Worm (Caenorhabditis elegans) whole organism, early embryonic: Measurements from ENCODE around the gene Y77E11A.23.

Source experiments
- aly-1 ChIP-seq: sonication (generic microtip); optimal IDR thresholded peaks from 2 replicates; lab custom pipeline; 2016; ENCODE audit warnings: missing genetic modification characterization, missing compliant biosample characterization
- ama-1 ChIP-seq: fragments of 150-350 bp; optimal IDR thresholded peaks from 2 replicates; lab custom pipeline; 2014
- ets-7 ChIP-seq: sonication (generic microtip); optimal IDR thresholded peaks from 2 replicates; lab custom pipeline; 2016; ENCODE audit warnings: missing genotype, missing genetic modification characterization, missing compliant biosample characterization
- flt-1 ChIP-seq: fragments of 200-800 bp; sonication (Bioruptor generic); IDR thresholded peaks from 2 replicates; pipeline ENCODE4 v1.3.6; 2022; ENCODE audit warnings: missing genetic modification characterization, missing compliant biosample characterization
- hmbx-1 ChIP-seq: sonication (generic microtip); optimal IDR thresholded peaks from 2 replicates; lab custom pipeline; 2016; ENCODE audit warnings: mild to moderate bottlenecking, missing genetic modification characterization, missing compliant biosample characterization
- hmg-4 ChIP-seq: fragments of 200-800 bp; sonication (Bioruptor generic); optimal IDR thresholded peaks from 2 replicates; lab custom pipeline; 2018; ENCODE audit warnings: mild to moderate bottlenecking, missing genetic modification characterization, missing compliant biosample characterization
- hnd-1 ChIP-seq: sonication (generic microtip); optimal IDR thresholded peaks from 2 replicates; lab custom pipeline; 2016; ENCODE audit warnings: missing genetic modification characterization, missing compliant biosample characterization
- sea-1 ChIP-seq: fragments of 200-800 bp; sonication (Bioruptor generic); conservative IDR thresholded peaks from 2 replicates; pipeline ENCODE4 v1.3.6; 2022; ENCODE audit warnings: missing genetic modification characterization, missing compliant biosample characterization
- tra-4 ChIP-seq: sonication (generic microtip); optimal IDR thresholded peaks from 2 replicates; lab custom pipeline; 2017; ENCODE audit warnings: missing genetic modification characterization, missing compliant biosample characterization

- TF ChIP-seq hmbx-1 (tag; lab: Kevin White, UChicago) (no peak), hmg-4 (GFP tag; lab: Kevin White, UChicago) (no peak), flt-1 (GFP tag; lab: Robert Waterston, UW) (no peak), ets-7 (tag; lab: Kevin White, UChicago) (no peak), ama-1 (lab: Kevin White, UChicago) (no peak), tra-4 (tag; lab: Kevin White, UChicago) (no peak), sea-1 (no peak), hnd-1 (tag; lab: Kevin White, UChicago) (no peak), aly-1 (no peak)
Observed at ce11 chrIV:1390102-1390501, 40.1 kb downstream of the Y77E11A.23 start.
